Worm (Caenorhabditis elegans): ENCODE data around the gene K06A9.2.

DNA sequence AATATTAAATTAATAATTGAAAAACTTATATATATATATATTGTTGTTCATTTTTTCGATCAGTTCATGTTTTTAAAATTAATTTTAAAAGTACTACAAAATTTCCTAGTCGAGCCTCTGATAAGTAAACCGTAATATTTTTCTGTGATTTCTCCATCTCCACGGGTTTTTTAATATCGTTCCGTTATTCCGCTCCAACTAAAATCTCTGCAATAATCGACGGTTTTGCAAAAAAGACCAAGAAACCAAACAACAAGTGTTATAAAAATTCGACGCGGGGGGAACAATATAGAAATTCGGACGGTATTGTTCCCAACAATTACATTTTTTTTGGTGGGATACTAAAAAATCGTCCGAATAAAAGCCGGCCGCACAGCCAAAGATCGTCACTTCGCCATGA is 33.7 kb upstream of the K06A9.2 start, which contains the start of gene F09E10.1:
- TF ChIP-seq ceh-9 (tag; optimal IDR thresholded peaks at IDR 0.05) = no peak
- no peak for TF ChIP-seq nhr-28 (tag; optimal IDR thresholded peaks at IDR 0.05)
- TF ChIP-seq nhr-11 (tag; optimal IDR thresholded peaks at IDR 0.05) = no peak
- TF ChIP-seq nhr-25 (tag; optimal IDR thresholded peaks at IDR 0.05) = no peak
- no peak for TF ChIP-seq nhr-237 (tag; optimal IDR thresholded peaks at IDR 0.05)
- TF ChIP-seq ztf-4 (tag; optimal IDR thresholded peaks at IDR 0.05) = no peak
- TF ChIP-seq unc-62 (GFP tag; optimal IDR thresholded peaks at IDR 0.05) = no peak
